Fruit fly (Drosophila melanogaster) whole organism, embryonic: ENCODE results near the gene BckdhA.

Source experiments
- Adf1 ChIP-seq: fragments of 200-800 bp; sonication (Bioruptor generic); IDR thresholded peaks from 2 replicates; pipeline ENCODE4 v1.3.6; 2022; ENCODE audit warnings: missing biosample characterization, missing genetic modification characterization
- Aef1 ChIP-seq: fragments of 200-800 bp; sonication (Bioruptor generic); IDR thresholded peaks from 3 replicates; pipeline ENCODE4 v1.3.6; 2022; ENCODE audit warnings: missing biosample characterization, missing genetic modification characterization
- CG10565 ChIP-seq: fragments of 200-800 bp; sonication (Bioruptor generic); optimal IDR thresholded peaks from 3 replicates; lab custom pipeline; 2016; ENCODE audit warnings: missing biosample characterization, mild to moderate bottlenecking, missing genetic modification characterization
- CG11085 ChIP-seq: fragments of 200-800 bp; sonication (Bioruptor generic); IDR thresholded peaks from 2 replicates; pipeline ENCODE4 v1.3.6; 2022; ENCODE audit warnings: missing biosample characterization, missing genetic modification characterization
- CG14014 ChIP-seq: fragments of 200-800 bp; sonication (Bioruptor generic); IDR thresholded peaks from 2 replicates; pipeline ENCODE4 v1.3.6; 2022; ENCODE audit warnings: missing biosample characterization, missing genetic modification characterization
- CG15601 ChIP-seq: fragments of 200-800 bp; sonication (Bioruptor generic); optimal IDR thresholded peaks from 3 replicates; lab custom pipeline; 2019; ENCODE audit warnings: missing biosample characterization, mild to moderate bottlenecking, missing genetic modification characterization, moderate library complexity
- CG1602 ChIP-seq: fragments of 200-800 bp; sonication (Bioruptor generic); optimal IDR thresholded peaks from 3 replicates; lab custom pipeline; 2016; ENCODE audit warnings: missing biosample characterization, missing genetic modification characterization
- CG30403 ChIP-seq: fragments of 200-800 bp; sonication (Bioruptor generic); optimal IDR thresholded peaks from 3 replicates; lab custom pipeline; 2016; ENCODE audit warnings: missing biosample characterization, missing genetic modification characterization
- CG31224 ChIP-seq: fragments of 200-800 bp; sonication (Bioruptor generic); IDR thresholded peaks from 2 replicates; pipeline ENCODE4 v1.3.6; 2022; ENCODE audit warnings: missing biosample characterization, missing genetic modification characterization
- CG33213 ChIP-seq: fragments of 200-800 bp; sonication (Bioruptor generic); optimal IDR thresholded peaks from 3 replicates; lab custom pipeline; 2016; ENCODE audit warnings: missing biosample characterization, missing genetic modification characterization
- CG33557 ChIP-seq: fragments of 200-800 bp; sonication (Bioruptor generic); optimal IDR thresholded peaks from 2 replicates; lab custom pipeline; 2019; ENCODE audit warnings: missing biosample characterization, mild to moderate bottlenecking, missing genetic modification characterization, moderate library complexity
- CG4404 ChIP-seq: fragments of 200-800 bp; sonication (Bioruptor generic); IDR thresholded peaks from 2 replicates; pipeline ENCODE4 v1.3.6; 2022; ENCODE audit warnings: missing biosample characterization, missing genetic modification characterization
- CG7987 ChIP-seq: fragments of 200-800 bp; sonication (Bioruptor generic); optimal IDR thresholded peaks from 2 replicates; lab custom pipeline; 2018; ENCODE audit warnings: missing biosample characterization, mild to moderate bottlenecking, missing genetic modification characterization, moderate library complexity
- CG8281 ChIP-seq: fragments of 200-800 bp; sonication (Bioruptor generic); optimal IDR thresholded peaks from 2 replicates; lab custom pipeline; 2018; ENCODE audit warnings: missing biosample characterization, mild to moderate bottlenecking, missing genetic modification characterization, moderate library complexity
- CG8290 ChIP-seq, 3 experiments: fragments of 200-800 bp; sonication (Bioruptor generic); optimal IDR thresholded peaks; 2 replicates each; lab custom pipeline; 2016 to 2019; ENCODE audit warnings: missing biosample characterization in 3 of 3, missing genetic modification characterization in 3 of 3, mild to moderate bottlenecking in 2 of 3, moderate library complexity in 1 of 3
- Dad ChIP-seq: fragments of 200-800 bp; sonication (Bioruptor generic); optimal IDR thresholded peaks from 3 replicates; lab custom pipeline; 2016; ENCODE audit warnings: missing biosample characterization, missing genetic modification characterization
- Dip3 ChIP-seq: fragments of 200-800 bp; sonication (Bioruptor generic); optimal IDR thresholded peaks from 3 replicates; lab custom pipeline; 2016; ENCODE audit warnings: missing biosample characterization, missing genetic modification characterization
- HHEX ChIP-seq: fragments of 200-800 bp; sonication (Bioruptor generic); optimal IDR thresholded peaks from 3 replicates; lab custom pipeline; 2017; ENCODE audit warnings: missing biosample characterization, mild to moderate bottlenecking, missing genetic modification characterization, missing genetic modification reagents
- Hmx ChIP-seq: fragments of 200-800 bp; sonication (Bioruptor generic); optimal IDR thresholded peaks from 2 replicates; lab custom pipeline; 2016; ENCODE audit warnings: missing biosample characterization, missing genetic modification characterization
- Hr78 ChIP-seq, 2 experiments: fragments of 200-800 bp in 1 of 2; fragments of >200 bp in 1 of 2; sonication (Bioruptor generic) in 1 of 2; optimal IDR thresholded peaks; 2 replicates each; lab custom pipeline; 2017 to 2019; ENCODE audit warnings: missing biosample characterization in 2 of 2, missing genetic modification characterization in 2 of 2, mild to moderate bottlenecking in 1 of 2, moderate library complexity in 1 of 2
- MTF-1 ChIP-seq: fragments of 200-800 bp; sonication (Bioruptor generic); optimal IDR thresholded peaks from 2 replicates; lab custom pipeline; 2018; ENCODE audit warnings: missing biosample characterization, mild to moderate bottlenecking, missing genetic modification characterization, borderline replicate concordance
- Meics ChIP-seq: fragments of 200-800 bp; sonication (Bioruptor generic); optimal IDR thresholded peaks from 2 replicates; lab custom pipeline; 2017; ENCODE audit warnings: missing biosample characterization, mild to moderate bottlenecking, missing genetic modification characterization
- Myb ChIP-seq: fragments of 200-800 bp; sonication (Bioruptor generic); optimal IDR thresholded peaks from 2 replicates; lab custom pipeline; 2016; ENCODE audit warnings: missing biosample characterization, missing genetic modification characterization
- NC2β ChIP-seq: fragments of 200-800 bp; sonication (Bioruptor generic); optimal IDR thresholded peaks from 2 replicates; lab custom pipeline; 2016; ENCODE audit warnings: missing biosample characterization, missing genetic modification characterization
- Oaz ChIP-seq: fragments of 200-800 bp; sonication (Bioruptor generic); IDR thresholded peaks from 2 replicates; pipeline ENCODE4 v1.3.6; 2022; ENCODE audit warnings: missing biosample characterization, missing genetic modification characterization
- Rfx ChIP-seq: fragments of 200-800 bp; sonication (Bioruptor generic); IDR thresholded peaks from 2 replicates; pipeline ENCODE4 v1.3.6; 2022; ENCODE audit warnings: missing biosample characterization, missing genetic modification characterization
- Six4 ChIP-seq: fragments of 200-800 bp; sonication (Bioruptor generic); optimal IDR thresholded peaks from 2 replicates; lab custom pipeline; 2016; ENCODE audit warnings: missing biosample characterization, missing genetic modification characterization
- Sry-δ ChIP-seq: fragments of 200-800 bp; sonication (Bioruptor generic); optimal IDR thresholded peaks from 2 replicates; lab custom pipeline; 2016; ENCODE audit warnings: missing biosample characterization, missing genetic modification characterization
- Xbp1 ChIP-seq: fragments of 200-800 bp; sonication (Bioruptor generic); optimal IDR thresholded peaks from 3 replicates; lab custom pipeline; 2016; ENCODE audit warnings: missing biosample characterization, mild to moderate bottlenecking, missing genetic modification characterization
- ash1 ChIP-seq: fragments of 200-800 bp; sonication (Bioruptor generic); optimal IDR thresholded peaks from 2 replicates; lab custom pipeline; 2018; ENCODE audit warnings: missing biosample characterization, mild to moderate bottlenecking, missing genetic modification characterization
- bab2 ChIP-seq: fragments of 200-800 bp; sonication (Bioruptor generic); optimal IDR thresholded peaks from 2 replicates; lab custom pipeline; 2016; ENCODE audit warnings: missing biosample characterization, missing genetic modification characterization
- btn ChIP-seq: fragments of 200-800 bp; sonication (Bioruptor generic); optimal IDR thresholded peaks from 2 replicates; lab custom pipeline; 2016; ENCODE audit warnings: missing biosample characterization, missing genetic modification characterization
- chm ChIP-seq: fragments of 200-800 bp; sonication (Bioruptor generic); IDR thresholded peaks from 2 replicates; pipeline ENCODE4 v1.3.6; 2022; ENCODE audit warnings: missing biosample characterization, missing genetic modification characterization
- corto ChIP-seq: fragments of 200-800 bp; sonication (Bioruptor generic); optimal IDR thresholded peaks from 2 replicates; lab custom pipeline; 2016; ENCODE audit warnings: missing biosample characterization, mild to moderate bottlenecking, missing genetic modification characterization, moderate library complexity
- crol ChIP-seq: fragments of 200-800 bp; sonication (Bioruptor generic); IDR thresholded peaks from 2 replicates; pipeline ENCODE4 v1.3.6; 2022; ENCODE audit warnings: missing biosample characterization, missing genetic modification characterization
- da ChIP-seq: fragments of 200-800 bp; sonication (Bioruptor generic); optimal IDR thresholded peaks from 2 replicates; lab custom pipeline; 2016; ENCODE audit warnings: missing biosample characterization, missing genetic modification characterization
- fd3F ChIP-seq: fragments of 200-800 bp; sonication (Bioruptor generic); optimal IDR thresholded peaks from 2 replicates; lab custom pipeline; 2018; ENCODE audit warnings: missing biosample characterization, mild to moderate bottlenecking, missing genetic modification characterization, moderate library complexity
- hkb ChIP-seq, 2 experiments: fragments of 200-800 bp in 1 of 2; fragments of >200 bp in 1 of 2; sonication (Bioruptor generic) in 1 of 2; IDR thresholded peaks in 1 of 2; optimal IDR thresholded peaks in 1 of 2; 2 replicates each; pipeline versions ENCODE4 v1.3.6 to Lab custom; 2017 to 2022; ENCODE audit warnings: missing biosample characterization in 1 of 2, missing genetic modification characterization in 1 of 2
- knrl ChIP-seq: fragments of 200-800 bp; sonication (Bioruptor generic); IDR thresholded peaks from 3 replicates; pipeline ENCODE4 v1.3.6; 2022; ENCODE audit warnings: missing biosample characterization, missing genetic modification characterization; ENCODE audit not compliant: partially characterized antibody
- lilli ChIP-seq: fragments of 200-800 bp; sonication (Bioruptor generic); optimal IDR thresholded peaks from 3 replicates; lab custom pipeline; 2016; ENCODE audit warnings: missing biosample characterization, missing genetic modification characterization
- mirr ChIP-seq: fragments of 200-800 bp; sonication (Bioruptor generic); optimal IDR thresholded peaks from 3 replicates; lab custom pipeline; 2018; ENCODE audit warnings: missing biosample characterization, mild to moderate bottlenecking, missing genetic modification characterization
- org-1 ChIP-seq: fragments of 200-800 bp; sonication (Bioruptor generic); optimal IDR thresholded peaks from 2 replicates; lab custom pipeline; 2017; ENCODE audit warnings: missing biosample characterization, missing genetic modification characterization
- pita ChIP-seq: fragments of 200-800 bp; sonication (Bioruptor generic); optimal IDR thresholded peaks from 2 replicates; lab custom pipeline; 2017; ENCODE audit warnings: missing biosample characterization, mild to moderate bottlenecking, missing genetic modification characterization
- pros ChIP-seq: fragments of 200-800 bp; sonication (Bioruptor generic); optimal IDR thresholded peaks from 3 replicates; lab custom pipeline; 2019; ENCODE audit warnings: missing biosample characterization, mild to moderate bottlenecking, missing genetic modification characterization, moderate library complexity
- rib ChIP-seq: fragments of 200-800 bp; sonication (Bioruptor generic); IDR thresholded peaks from 2 replicates; pipeline ENCODE4 v1.3.6; 2022; ENCODE audit warnings: missing biosample characterization, missing genetic modification characterization
- sqz ChIP-seq: fragments of 200-800 bp; sonication (Bioruptor generic); optimal IDR thresholded peaks from 3 replicates; lab custom pipeline; 2018; ENCODE audit warnings: missing biosample characterization, mild to moderate bottlenecking, missing genetic modification characterization
- stc ChIP-seq: fragments of 200-800 bp; sonication (Bioruptor generic); IDR thresholded peaks from 2 replicates; pipeline ENCODE4 v1.3.6; 2022; ENCODE audit warnings: missing biosample characterization, missing genetic modification characterization
- trh ChIP-seq: fragments of 200-800 bp; sonication (Bioruptor generic); optimal IDR thresholded peaks from 2 replicates; lab custom pipeline; 2016; ENCODE audit warnings: missing biosample characterization, missing genetic modification characterization

The BckdhA gene

dm6 chr3R:9527907-9528842, 27.4 kb upstream of the BckdhA start (continued):
- TF ChIP-seq Aef1 (GFP tag; lab: Robert Waterston, UW) (peak; percentile 92), Oaz (peak; percentile 68), CG31224 (GFP tag; lab: Robert Waterston, UW) (peak; percentile 90), Dip3 (peak; percentile 86), stc (peak; percentile 90), ash1 (GFP tag; lab: Kevin White, UChicago) (peak; percentile 75), Rfx (GFP tag; lab: Robert Waterston, UW) (peak; percentile 98), CG14014 (GFP tag; lab: Robert Waterston, UW) (peak; percentile 90), CG33213 (GFP tag; lab: Kevin White, UChicago) (peak; percentile 89), da (GFP tag; lab: Kevin White, UChicago) (peak; percentile 64), CG8290 (GFP tag; optimal IDR thresholded peaks at IDR 0.05; lab: Kevin White, UChicago) (no peak), CG8290 (tag; optimal IDR thresholded peaks at IDR 0.05; lab: Kevin White, UChicago) (peak in 1 of 2 experiments; percentile 94), Hmx (GFP tag; lab: Kevin White, UChicago) (peak; percentile 73), fd3F (peak; percentile 78), Adf1 (peak; percentile 69), CG15601 (no peak), CG11085 (GFP tag; lab: Robert Waterston, UW) (peak; percentile 93), Myb (peak; percentile 77), Meics (peak; percentile 95), crol (GFP tag; lab: Robert Waterston, UW) (no peak), chm (GFP tag; lab: Robert Waterston, UW) (peak; percentile 90), Hr78 (GFP tag; optimal IDR thresholded peaks at IDR 0.05; lab: Kevin White, UChicago) (peak in 1 of 2 experiments; percentile 18), CG10565 (GFP tag; lab: Kevin White, UChicago) (peak; percentile 58), sqz (GFP tag; lab: Kevin White, UChicago) (no peak), trh (GFP tag; lab: Kevin White, UChicago) (peak; percentile 14), pita (GFP tag; lab: Kevin White, UChicago) (no peak), CG33557 (GFP tag; lab: Kevin White, UChicago) (no peak), bab2 (GFP tag; lab: Kevin White, UChicago) (peak; percentile 91), pros (GFP tag; lab: Kevin White, UChicago) (no peak), Sry-δ (GFP tag; lab: Kevin White, UChicago) (peak; percentile 58), lilli (GFP tag; lab: Kevin White, UChicago) (peak; percentile 90), CG7987 (GFP tag; lab: Kevin White, UChicago) (peak; percentile 92), knrl (GFP tag; lab: Robert Waterston, UW) (peak; percentile 21; the same call in 1 of the 3 replicates), MTF-1 (GFP tag; lab: Kevin White, UChicago) (peak; percentile 85), org-1 (GFP tag; lab: Kevin White, UChicago) (peak; percentile 87), Six4 (GFP tag; lab: Kevin White, UChicago) (peak; percentile 82), hkb (optimal IDR thresholded peaks at IDR 0.05; lab: Kevin White, UChicago) (no peak), hkb (GFP tag; IDR thresholded peaks at IDR 0.05; lab: Robert Waterston, UW) (peak; percentile 93), mirr (peak; percentile 94), CG1602 (peak; percentile 63), Xbp1 (GFP tag; lab: Kevin White, UChicago) (peak; percentile 78), Dad (peak; percentile 90), CG4404 (GFP tag; lab: Robert Waterston, UW) (peak; percentile 70), corto (peak; percentile 96), CG30403 (peak; percentile 85), btn (GFP tag; lab: Kevin White, UChicago) (peak; percentile 73), HHEX (GFP tag; lab: Kevin White, UChicago) (peak; percentile 93), rib (peak; percentile 96), NC2β (GFP tag; lab: Kevin White, UChicago) (peak; percentile 84), CG8281 (tag; lab: Kevin White, UChicago) (peak; percentile 62)
